Fruit fly (Drosophila melanogaster) whole organism, embryonic: Measurements from ENCODE around the gene dgt6.
A peak's percentile ranks its signal among the peaks of the same experiment; 100 is the strongest.

Experiments
- B-H1 ChIP-seq: fragments of 200-800 bp; sonication (Bioruptor generic); IDR thresholded peaks from 3 replicates; pipeline ENCODE4 v1.3.6; 2022; ENCODE audit warnings: missing biosample characterization, missing genetic modification characterization
- BtbVII ChIP-seq: fragments of 200-800 bp; sonication (Bioruptor generic); optimal IDR thresholded peaks from 3 replicates; lab custom pipeline; 2017; ENCODE audit warnings: missing biosample characterization, mild to moderate bottlenecking, missing genetic modification characterization
- CG10267 ChIP-seq: fragments of 200-800 bp; sonication (Bioruptor generic); optimal IDR thresholded peaks from 2 replicates; lab custom pipeline; 2018; ENCODE audit warnings: missing biosample characterization, mild to moderate bottlenecking, missing genetic modification characterization, moderate library complexity
- CG10462 ChIP-seq: fragments of 200-800 bp; sonication (Bioruptor generic); optimal IDR thresholded peaks from 2 replicates; lab custom pipeline; 2016; ENCODE audit warnings: missing biosample characterization, missing genetic modification characterization
- CG10959 ChIP-seq: fragments of 200-800 bp; sonication (Bioruptor generic); IDR thresholded peaks from 2 replicates; pipeline ENCODE4 v1.3.6; 2022; ENCODE audit warnings: missing biosample characterization, missing genetic modification characterization
- CG10979 ChIP-seq: fragments of 200-800 bp; sonication (Bioruptor generic); optimal IDR thresholded peaks from 2 replicates; lab custom pipeline; 2018; ENCODE audit warnings: missing biosample characterization, mild to moderate bottlenecking, missing genetic modification characterization, moderate library complexity
- CG12744 ChIP-seq: fragments of 200-800 bp; sonication (Bioruptor generic); optimal IDR thresholded peaks from 2 replicates; lab custom pipeline; 2016; ENCODE audit warnings: missing biosample characterization, missing genetic modification characterization
- CG15479 ChIP-seq: fragments of 200-800 bp; sonication (Bioruptor generic); optimal IDR thresholded peaks from 3 replicates; lab custom pipeline; 2019; ENCODE audit warnings: missing biosample characterization, mild to moderate bottlenecking, missing genetic modification characterization, moderate library complexity
- CG1602 ChIP-seq: fragments of 200-800 bp; sonication (Bioruptor generic); optimal IDR thresholded peaks from 3 replicates; lab custom pipeline; 2016; ENCODE audit warnings: missing biosample characterization, missing genetic modification characterization
- CG1603 ChIP-seq: fragments of 200-800 bp; sonication (Bioruptor generic); optimal IDR thresholded peaks from 2 replicates; lab custom pipeline; 2019; ENCODE audit warnings: missing biosample characterization, mild to moderate bottlenecking, missing genetic modification characterization, moderate library complexity
- CG17385 ChIP-seq: fragments of 200-800 bp; sonication (Bioruptor generic); optimal IDR thresholded peaks from 3 replicates; lab custom pipeline; 2018; ENCODE audit warnings: missing biosample characterization, mild to moderate bottlenecking, missing genetic modification characterization
- CG2116 ChIP-seq: fragments of 200-800 bp; sonication (Bioruptor generic); optimal IDR thresholded peaks from 3 replicates; lab custom pipeline; 2018; ENCODE audit warnings: missing biosample characterization, mild to moderate bottlenecking, missing genetic modification characterization
- CG34224 ChIP-seq: fragments of 200-800 bp; sonication (Bioruptor generic); IDR thresholded peaks from 3 replicates; pipeline ENCODE4 v1.3.6; 2022; ENCODE audit warnings: missing biosample characterization, missing genetic modification characterization; ENCODE audit not compliant: partially characterized antibody
- CG6272 ChIP-seq: fragments of 200-800 bp; sonication (Bioruptor generic); IDR thresholded peaks from 2 replicates; pipeline ENCODE4 v1.3.6; 2022; ENCODE audit warnings: missing biosample characterization, missing genetic modification characterization
- CG6791 ChIP-seq: fragments of 200-800 bp; sonication (Bioruptor generic); IDR thresholded peaks from 3 replicates; pipeline ENCODE4 v1.3.6; 2022; ENCODE audit warnings: missing biosample characterization, missing genetic modification characterization; ENCODE audit not compliant: partially characterized antibody
- CG6854 ChIP-seq: fragments of 200-800 bp; sonication (Bioruptor generic); optimal IDR thresholded peaks from 3 replicates; lab custom pipeline; 2017; ENCODE audit warnings: missing biosample characterization, mild to moderate bottlenecking, missing genetic modification characterization
- CG7963 ChIP-seq: fragments of 200-800 bp; sonication (Bioruptor generic); IDR thresholded peaks from 3 replicates; pipeline ENCODE4 v1.3.6; 2022; ENCODE audit warnings: missing biosample characterization, missing genetic modification characterization; ENCODE audit not compliant: partially characterized antibody
- CG7987 ChIP-seq: fragments of 200-800 bp; sonication (Bioruptor generic); optimal IDR thresholded peaks from 2 replicates; lab custom pipeline; 2018; ENCODE audit warnings: missing biosample characterization, mild to moderate bottlenecking, missing genetic modification characterization, moderate library complexity
- CG9876 ChIP-seq: fragments of 200-800 bp; sonication (Bioruptor generic); optimal IDR thresholded peaks from 2 replicates; lab custom pipeline; 2016; ENCODE audit warnings: missing biosample characterization, missing genetic modification characterization
- ERR ChIP-seq: fragments of 200-800 bp; sonication (Bioruptor generic); optimal IDR thresholded peaks from 2 replicates; lab custom pipeline; 2016; ENCODE audit warnings: missing biosample characterization, missing genetic modification characterization
- Fer3 ChIP-seq: fragments of 200-800 bp; sonication (Bioruptor generic); optimal IDR thresholded peaks from 2 replicates; lab custom pipeline; 2018; ENCODE audit warnings: missing biosample characterization, mild to moderate bottlenecking, missing genetic modification characterization, moderate library complexity
- Max ChIP-seq: fragments of 200-800 bp; sonication (Bioruptor generic); optimal IDR thresholded peaks from 2 replicates; lab custom pipeline; 2016; ENCODE audit warnings: missing biosample characterization, mild to moderate bottlenecking, missing genetic modification characterization
- Nf-YB ChIP-seq: fragments of 200-800 bp; sonication (Bioruptor generic); optimal IDR thresholded peaks from 3 replicates; lab custom pipeline; 2019; ENCODE audit warnings: missing biosample characterization, mild to moderate bottlenecking, missing genetic modification characterization, moderate library complexity
- NfI ChIP-seq: fragments of 200-800 bp; sonication (Bioruptor generic); optimal IDR thresholded peaks from 3 replicates; lab custom pipeline; 2018; ENCODE audit warnings: missing biosample characterization, mild to moderate bottlenecking, missing genetic modification characterization, moderate library complexity
- Rx ChIP-seq: fragments of 200-800 bp; sonication (Bioruptor generic); IDR thresholded peaks from 2 replicates; pipeline ENCODE4 v1.3.6; 2022; ENCODE audit warnings: missing biosample characterization, missing genetic modification characterization
- Six4 ChIP-seq: fragments of 200-800 bp; sonication (Bioruptor generic); optimal IDR thresholded peaks from 2 replicates; lab custom pipeline; 2016; ENCODE audit warnings: missing biosample characterization, missing genetic modification characterization
- Sox102F ChIP-seq: fragments of 200-800 bp; sonication (Bioruptor generic); optimal IDR thresholded peaks from 2 replicates; lab custom pipeline; 2018; ENCODE audit warnings: missing biosample characterization, mild to moderate bottlenecking, missing genetic modification characterization, moderate library complexity
- abd-A ChIP-seq: fragments of 200-800 bp; sonication (Bioruptor generic); optimal IDR thresholded peaks from 3 replicates; lab custom pipeline; 2019; ENCODE audit warnings: missing biosample characterization, mild to moderate bottlenecking, missing genetic modification characterization, moderate library complexity
- cwo ChIP-seq: fragments of 200-800 bp; sonication (Bioruptor generic); optimal IDR thresholded peaks from 3 replicates; lab custom pipeline; 2017; ENCODE audit warnings: missing biosample characterization, missing genetic modification characterization, mild to moderate bottlenecking, moderate library complexity, missing genetic modification reagents
- dan ChIP-seq: fragments of 200-800 bp; sonication (Bioruptor generic); IDR thresholded peaks from 2 replicates; pipeline ENCODE4 v1.3.6; 2022; ENCODE audit warnings: missing biosample characterization, missing genetic modification characterization
- dati ChIP-seq: fragments of 200-800 bp; sonication (Bioruptor generic); IDR thresholded peaks from 2 replicates; pipeline ENCODE4 v1.3.6; 2022; ENCODE audit warnings: missing biosample characterization, missing genetic modification characterization
- disco-r ChIP-seq: fragments of 200-800 bp; sonication (Bioruptor generic); optimal IDR thresholded peaks from 2 replicates; lab custom pipeline; 2016; ENCODE audit warnings: missing biosample characterization, missing genetic modification characterization
- dpn ChIP-seq, 2 experiments: fragments of 200-800 bp; sonication (Bioruptor generic); optimal IDR thresholded peaks; 3 replicates each; lab custom pipeline; 2016; ENCODE audit warnings: missing biosample characterization in 2 of 2, missing genetic modification characterization in 2 of 2
- ems ChIP-seq: fragments of 200-800 bp; sonication (Bioruptor generic); optimal IDR thresholded peaks from 3 replicates; lab custom pipeline; 2016; ENCODE audit warnings: missing biosample characterization, missing genetic modification characterization
- eyg ChIP-seq: fragments of 200-800 bp; sonication (Bioruptor generic); optimal IDR thresholded peaks from 3 replicates; lab custom pipeline; 2016; ENCODE audit warnings: missing biosample characterization, missing genetic modification characterization
- fd64A ChIP-seq: fragments of 200-800 bp; sonication (Bioruptor generic); optimal IDR thresholded peaks from 3 replicates; lab custom pipeline; 2018; ENCODE audit warnings: missing biosample characterization, mild to moderate bottlenecking, missing genetic modification characterization
- ftz-f1 ChIP-seq: fragments of 200-800 bp; sonication (Bioruptor generic); optimal IDR thresholded peaks from 2 replicates; lab custom pipeline; 2016; ENCODE audit warnings: missing biosample characterization, missing genetic modification characterization
- fu2 ChIP-seq: fragments of 200-800 bp; sonication (Bioruptor generic); optimal IDR thresholded peaks from 2 replicates; lab custom pipeline; 2016; ENCODE audit warnings: missing biosample characterization, missing genetic modification characterization
- gcm ChIP-seq: fragments of 200-800 bp; sonication (Bioruptor generic); optimal IDR thresholded peaks from 2 replicates; lab custom pipeline; 2019; ENCODE audit warnings: missing biosample characterization, mild to moderate bottlenecking, missing genetic modification characterization, moderate library complexity
- gcm2 ChIP-seq: fragments of 200-800 bp; sonication (Bioruptor generic); optimal IDR thresholded peaks from 2 replicates; lab custom pipeline; 2016; ENCODE audit warnings: missing biosample characterization, missing genetic modification characterization
- gt ChIP-seq: fragments of 200-800 bp; sonication (Bioruptor generic); IDR thresholded peaks from 2 replicates; pipeline ENCODE4 v1.3.6; 2022; ENCODE audit warnings: missing biosample characterization, missing genetic modification characterization
- hb ChIP-seq: fragments of 200-800 bp; sonication (Bioruptor generic); IDR thresholded peaks from 3 replicates; pipeline ENCODE4 v1.3.6; 2022; ENCODE audit warnings: missing biosample characterization, missing genetic modification characterization; ENCODE audit not compliant: partially characterized antibody
- mld ChIP-seq: fragments of 200-800 bp; sonication (Bioruptor generic); IDR thresholded peaks from 3 replicates; pipeline ENCODE4 v1.3.6; 2022; ENCODE audit warnings: missing biosample characterization, missing genetic modification characterization; ENCODE audit not compliant: partially characterized antibody
- sens-2 ChIP-seq: fragments of 200-800 bp; sonication (Bioruptor generic); IDR thresholded peaks from 2 replicates; pipeline ENCODE4 v1.3.6; 2022; ENCODE audit warnings: missing biosample characterization, missing genetic modification characterization
- sim ChIP-seq: fragments of 200-800 bp; sonication (Bioruptor generic); IDR thresholded peaks from 2 replicates; pipeline ENCODE4 v1.3.6; 2022; ENCODE audit warnings: missing biosample characterization, missing genetic modification characterization
- so ChIP-seq: fragments of 200-800 bp; sonication (Bioruptor generic); IDR thresholded peaks from 3 replicates; pipeline ENCODE4 v1.3.6; 2022; ENCODE audit warnings: missing biosample characterization, missing genetic modification characterization
- stc ChIP-seq: fragments of 200-800 bp; sonication (Bioruptor generic); IDR thresholded peaks from 2 replicates; pipeline ENCODE4 v1.3.6; 2022; ENCODE audit warnings: missing biosample characterization, missing genetic modification characterization
- toy ChIP-seq: fragments of 200-800 bp; sonication (Bioruptor generic); IDR thresholded peaks from 2 replicates; pipeline ENCODE4 v1.3.6; 2022; ENCODE audit warnings: missing biosample characterization, missing genetic modification characterization
- trem ChIP-seq: fragments of 200-800 bp; optimal IDR thresholded peaks from 3 replicates; lab custom pipeline; 2019; ENCODE audit warnings: missing biosample characterization, mild to moderate bottlenecking, missing genetic modification characterization, moderate library complexity
- tup ChIP-seq: fragments of 200-800 bp; sonication (Bioruptor generic); optimal IDR thresholded peaks from 2 replicates; lab custom pipeline; 2016; ENCODE audit warnings: missing biosample characterization, mild to moderate bottlenecking, missing genetic modification characterization, moderate library complexity
- zen2 ChIP-seq: fragments of 200-800 bp; sonication (Bioruptor generic); IDR thresholded peaks from 3 replicates; pipeline ENCODE4 v1.3.6; 2022; ENCODE audit warnings: missing biosample characterization, missing genetic modification characterization; ENCODE audit not compliant: partially characterized antibody

Gene dgt6

dm6 chr3R:29087926-29088487 is 42.8 kb downstream of the dgt6 start (continued):
- TF ChIP-seq gcm2 (GFP tag; lab: Kevin White, UChicago), result no peak
- TF ChIP-seq Six4 (GFP tag; lab: Kevin White, UChicago), result no peak
- TF ChIP-seq gcm, result no peak
- TF ChIP-seq Nf-YB, result no peak
- no peak for TF ChIP-seq BtbVII (GFP tag; lab: Kevin White, UChicago)
- no peak for TF ChIP-seq CG6272
- no peak for TF ChIP-seq tup (GFP tag; lab: Kevin White, UChicago)
- no peak for TF ChIP-seq B-H1
- no peak for TF ChIP-seq dati (GFP tag; lab: Robert Waterston, UW)
- TF ChIP-seq ems (GFP tag; lab: Kevin White, UChicago), result no peak
- no peak for TF ChIP-seq Fer3
- TF ChIP-seq CG17385, result no peak
- TF ChIP-seq gt, result no peak
- no peak for TF ChIP-seq fu2 (GFP tag; lab: Kevin White, UChicago)
- no peak for TF ChIP-seq CG15479
- TF ChIP-seq CG10462 (GFP tag; lab: Kevin White, UChicago), result no peak
- TF ChIP-seq abd-A (tag; lab: Kevin White, UChicago), result peak; percentile 9
- no peak for TF ChIP-seq dpn (GFP tag; optimal IDR thresholded peaks at IDR 0.05; lab: Kevin White, UChicago)
- no peak for TF ChIP-seq CG10979
- no peak for TF ChIP-seq disco-r (GFP tag; lab: Kevin White, UChicago)
- no peak for TF ChIP-seq CG1602 (GFP tag; lab: Kevin White, UChicago)
- TF ChIP-seq dan (GFP tag; lab: Robert Waterston, UW), result no peak
- TF ChIP-seq CG2116 (GFP tag; lab: Kevin White, UChicago), result no peak
- peak; percentile 20 for TF ChIP-seq CG12744 (GFP tag; lab: Kevin White, UChicago)
- TF ChIP-seq NfI (GFP tag; lab: Kevin White, UChicago), result no peak
- TF ChIP-seq CG10959 (GFP tag; lab: Robert Waterston, UW), result no peak
- peak; percentile 47; the same call in 1 of the 3 replicates for TF ChIP-seq CG6791 (GFP tag; lab: Robert Waterston, UW)
- no peak for TF ChIP-seq mld (GFP tag; lab: Robert Waterston, UW)
- no peak for TF ChIP-seq CG7987 (GFP tag; lab: Kevin White, UChicago)
- TF ChIP-seq hb, result no peak
- TF ChIP-seq cwo, result no peak
- no peak for TF ChIP-seq ftz-f1
- TF ChIP-seq CG10267 (tag; lab: Kevin White, UChicago), result no peak
- no peak for TF ChIP-seq toy (GFP tag; lab: Robert Waterston, UW)
- peak; percentile 45; the same call in 1 of the 3 replicates for TF ChIP-seq CG7963 (GFP tag; lab: Robert Waterston, UW)
- TF ChIP-seq CG6854 (GFP tag; lab: Kevin White, UChicago), result no peak
- TF ChIP-seq eyg (GFP tag; lab: Kevin White, UChicago), result no peak
- TF ChIP-seq sens-2 (GFP tag; lab: Robert Waterston, UW), result no peak
- TF ChIP-seq CG1603 (tag; lab: Kevin White, UChicago), result no peak
- no peak for TF ChIP-seq fd64A (GFP tag; lab: Kevin White, UChicago)
- TF ChIP-seq stc, result no peak
- no peak for TF ChIP-seq trem
- TF ChIP-seq so, result no peak
- no peak for TF ChIP-seq Rx (GFP tag; lab: Robert Waterston, UW)
- no peak for TF ChIP-seq CG9876 (GFP tag; lab: Kevin White, UChicago)
- TF ChIP-seq Sox102F (GFP tag; lab: Kevin White, UChicago), result no peak
- no peak for TF ChIP-seq sim (GFP tag; lab: Robert Waterston, UW)
- peak; percentile 39; the same call in 1 of the 3 replicates for TF ChIP-seq CG34224 (GFP tag; lab: Robert Waterston, UW)
- no peak for TF ChIP-seq ERR (GFP tag; lab: Kevin White, UChicago)
- TF ChIP-seq zen2 (GFP tag; lab: Robert Waterston, UW), result no peak
- TF ChIP-seq Max, result no peak
